Worm (Caenorhabditis elegans) whole organism, L4 larva: Measurements from ENCODE around the gene srbc-71.

Experiments
- ama-1 ChIP-seq: fragments of 150-350 bp; optimal IDR thresholded peaks from 2 replicates; lab custom pipeline; 2014; ENCODE audit warnings: inconsistent platforms, mixed read lengths
- lsy-2 ChIP-seq, 2 experiments: fragments of 150-350 bp in 1 of 2; sonication (generic microtip) in 1 of 2; optimal IDR thresholded peaks; 2 replicates each; lab custom pipeline; 2014 to 2017; ENCODE audit warnings: missing biosample characterization in 2 of 2, missing genetic modification characterization in 2 of 2
- nhr-77 ChIP-seq: fragments of 150-350 bp; optimal IDR thresholded peaks from 2 replicates; lab custom pipeline; 2014; ENCODE audit warnings: missing biosample characterization, missing genetic modification characterization

DNA sequence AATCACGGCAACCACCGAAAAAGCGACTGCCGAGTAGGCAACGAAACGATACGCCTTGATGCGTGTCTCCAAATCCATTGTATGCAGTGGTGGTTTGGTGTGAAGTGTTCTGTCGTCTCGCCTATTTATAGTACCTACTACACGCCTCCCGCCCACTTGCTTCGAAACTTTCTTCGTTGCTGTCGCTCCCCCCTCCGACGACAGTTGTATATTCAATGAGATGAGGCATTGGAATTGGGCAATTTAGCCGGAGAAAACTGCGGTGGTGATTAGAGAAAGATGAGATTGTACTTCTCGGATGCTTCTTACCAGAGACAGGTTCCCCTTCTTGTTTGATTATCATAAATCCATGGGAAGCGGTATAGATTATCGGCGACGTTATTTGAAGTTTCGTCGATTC, 18.8 kb upstream of the srbc-71 start, which contains the start of gene col-34:
- TF ChIP-seq lsy-2 (tag; optimal IDR thresholded peaks at IDR 0.05; lab: Kevin White, UChicago) (no peak), nhr-77 (tag; lab: Kevin White, UChicago) (no peak), ama-1 (no peak)
